Fruit fly (Drosophila melanogaster): ENCODE results near the gene glec.

- TF ChIP-seq CG8478 (optimal IDR thresholded peaks at IDR 0.05) (no peak), psq (optimal IDR thresholded peaks at IDR 0.05) (no peak), pan (optimal IDR thresholded peaks at IDR 0.05) (no peak)
Observed at dm6 chr3R:21864484-21864883, 8.4 kb upstream of the glec start.
